Worm (Caenorhabditis elegans): ENCODE measurements around the gene C33H5.1.

ce11 chrIV:7804740-7805139 is 4.0 kb upstream of the C33H5.1 start, which contains the start of gene C33H5.2:
- TF ChIP-seq madf-8 (GFP tag; conservative IDR thresholded peaks at IDR 0.05) (no peak), unc-62 (GFP tag; optimal IDR thresholded peaks at IDR 0.05) (no peak), Y79H2A.3 (GFP tag; conservative IDR thresholded peaks at IDR 0.05) (no peak), ztf-3 (GFP tag; optimal IDR thresholded peaks at IDR 0.05) (no peak), madf-6 (GFP tag; IDR thresholded peaks at IDR 0.05) (no peak), nhr-80 (tag; optimal IDR thresholded peaks at IDR 0.05) (no peak), egrh-3 (GFP tag; IDR thresholded peaks at IDR 0.05) (no peak), hmg-1.2 (GFP tag; IDR thresholded peaks at IDR 0.05) (no peak), die-1 (tag; optimal IDR thresholded peaks at IDR 0.05) (no peak), F22D6.2 (tag; optimal IDR thresholded peaks at IDR 0.05) (no peak), dox-1 (GFP tag; IDR thresholded peaks at IDR 0.05) (no peak), snpc-4 (GFP tag; optimal IDR thresholded peaks at IDR 0.05) (no peak), snpc-4 (tag; optimal IDR thresholded peaks at IDR 0.05) (no peak), hsf-1 (GFP tag; IDR thresholded peaks at IDR 0.05) (no peak)
